Fruit fly (Drosophila melanogaster): ENCODE measurements around the gene Diap1.

Gene Diap1

DNA sequence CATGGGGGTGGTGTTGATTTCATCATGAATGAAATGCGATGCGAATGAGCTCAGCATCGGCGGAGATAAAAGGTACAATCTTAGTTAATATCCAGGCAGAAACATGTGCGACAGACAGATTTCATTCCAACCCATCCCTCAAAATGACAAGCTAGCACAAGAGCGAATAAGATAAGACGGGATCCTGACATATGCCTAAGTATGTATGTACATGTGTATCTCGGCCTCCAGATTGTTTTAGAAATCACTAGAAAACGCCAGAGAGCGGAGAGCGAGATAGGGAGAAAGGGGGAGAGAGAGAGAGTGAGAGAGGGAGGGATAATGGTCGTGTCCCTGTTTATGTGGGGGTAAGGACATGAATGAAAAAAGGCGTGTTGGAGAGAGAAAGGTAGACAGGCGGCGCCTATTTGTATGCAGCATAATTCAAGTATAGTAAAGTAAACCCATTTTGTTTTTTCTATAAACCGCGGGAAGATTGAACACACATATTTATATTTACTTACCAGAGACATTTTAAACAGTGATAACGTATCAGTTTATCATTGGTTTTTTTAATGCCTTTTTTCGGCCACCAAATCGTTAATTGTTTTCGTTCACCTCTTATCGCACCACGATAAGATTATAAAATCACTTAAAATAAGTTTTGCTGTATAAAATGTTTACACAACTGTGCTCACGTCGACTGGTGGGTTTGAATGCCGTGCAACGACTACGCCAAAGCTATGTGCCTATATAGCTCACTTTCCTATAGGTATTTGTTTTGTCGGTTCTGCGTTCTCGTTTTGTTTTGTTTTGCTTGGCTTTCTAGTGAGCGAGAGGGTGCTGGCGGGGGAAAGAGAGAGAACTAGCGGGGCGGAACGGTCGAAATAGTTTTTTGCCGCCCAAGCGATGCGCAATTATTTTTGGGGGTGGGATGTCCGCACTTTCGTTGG, 613 bp downstream of the Diap1 start (continued):
- TF ChIP-seq CG1529 (GFP tag; optimal IDR thresholded peaks at IDR 0.05) (no peak), croc (GFP tag; conservative IDR thresholded peaks at IDR 0.05) (no peak), cas (GFP tag; IDR thresholded peaks at IDR 0.05) (0 out of 2 replicates have a peak, but pooled peaks have one; percentile 19), CG12155 (GFP tag; optimal IDR thresholded peaks at IDR 0.05) (no peak), chif (GFP tag; optimal IDR thresholded peaks at IDR 0.05) (no peak), hb (GFP tag; IDR thresholded peaks at IDR 0.05; ENCODE audit: partially characterized antibody) (no peak), so (GFP tag; IDR thresholded peaks at IDR 0.05) (peak; percentile 8; the same call in 1 of the 3 replicates), eve (GFP tag; optimal IDR thresholded peaks at IDR 0.05) (peak in 1 of 2 experiments; percentile 61), Blimp-1 (GFP tag; optimal IDR thresholded peaks at IDR 0.05) (no peak), gcm2 (GFP tag; optimal IDR thresholded peaks at IDR 0.05) (no peak), Camta (GFP tag; optimal IDR thresholded peaks at IDR 0.05) (no peak), CG4707 (GFP tag; optimal IDR thresholded peaks at IDR 0.05) (no peak), pita (GFP tag; optimal IDR thresholded peaks at IDR 0.05) (no peak), pros (GFP tag; optimal IDR thresholded peaks at IDR 0.05) (peak; percentile 37), CG33557 (GFP tag; optimal IDR thresholded peaks at IDR 0.05) (peak; percentile 29), D19A (tag; optimal IDR thresholded peaks at IDR 0.05) (peak; percentile 24), gce (GFP tag; IDR thresholded peaks at IDR 0.05) (no peak; the same call in 2 of the 3 replicates), ase (GFP tag; IDR thresholded peaks at IDR 0.05) (no peak), dpn (GFP tag; optimal IDR thresholded peaks at IDR 0.05) (peak in 1 of 2 experiments; percentile 10), fd102C (GFP tag; optimal IDR thresholded peaks at IDR 0.05) (no peak), CG4730 (GFP tag; IDR thresholded peaks at IDR 0.05) (no peak), CG13123 (GFP tag; optimal IDR thresholded peaks at IDR 0.05) (no peak), CG7271 (tag; optimal IDR thresholded peaks at IDR 0.05) (no peak), knrl (GFP tag; IDR thresholded peaks at IDR 0.05; ENCODE audit: partially characterized antibody) (no peak), Kr (GFP tag; optimal IDR thresholded peaks at IDR 0.05) (peak; percentile 82), CTCF (GFP tag; optimal IDR thresholded peaks at IDR 0.05) (no peak), br (optimal IDR thresholded peaks at IDR 0.05) (no peak), cg (GFP tag; optimal IDR thresholded peaks at IDR 0.05) (peak; percentile 25), phol (tag; optimal IDR thresholded peaks at IDR 0.05) (peak; percentile 24), ci (GFP tag; IDR thresholded peaks at IDR 0.05) (no peak), yki (optimal IDR thresholded peaks at IDR 0.05) (peak; percentile 51), dimm (GFP tag; IDR thresholded peaks at IDR 0.05) (no peak), klu (GFP tag; IDR thresholded peaks at IDR 0.05) (no peak), Elba2 (GFP tag; optimal IDR thresholded peaks at IDR 0.05) (peak; percentile 59), tna (GFP tag; IDR thresholded peaks at IDR 0.05; ENCODE audit: partially characterized antibody) (no peak), Atf6 (GFP tag; IDR thresholded peaks at IDR 0.05) (peak; percentile 70), Bgb (GFP tag; IDR thresholded peaks at IDR 0.05; ENCODE audit: partially characterized antibody) (no peak), CG16779 (GFP tag; IDR thresholded peaks at IDR 0.05) (no peak), run (tag; optimal IDR thresholded peaks at IDR 0.05) (peak; percentile 72), CG6272 (GFP tag; IDR thresholded peaks at IDR 0.05) (no peak), CG13894 (tag; optimal IDR thresholded peaks at IDR 0.05) (peak; percentile 90), CG10462 (GFP tag; optimal IDR thresholded peaks at IDR 0.05) (no peak), gem (tag; optimal IDR thresholded peaks at IDR 0.05) (peak; percentile 31), CG6654 (GFP tag; optimal IDR thresholded peaks at IDR 0.05) (no peak), CG16863 (GFP tag; optimal IDR thresholded peaks at IDR 0.05) (no peak), ken (GFP tag; IDR thresholded peaks at IDR 0.05) (no peak), corto (GFP tag; optimal IDR thresholded peaks at IDR 0.05) (no peak), CG11085 (GFP tag; IDR thresholded peaks at IDR 0.05) (no peak), Hand (GFP tag; optimal IDR thresholded peaks at IDR 0.05) (peak; percentile 51), luna (GFP tag; optimal IDR thresholded peaks at IDR 0.05) (no peak)
